Worm (Caenorhabditis elegans): ENCODE data around the gene nlp-68.

DNA sequence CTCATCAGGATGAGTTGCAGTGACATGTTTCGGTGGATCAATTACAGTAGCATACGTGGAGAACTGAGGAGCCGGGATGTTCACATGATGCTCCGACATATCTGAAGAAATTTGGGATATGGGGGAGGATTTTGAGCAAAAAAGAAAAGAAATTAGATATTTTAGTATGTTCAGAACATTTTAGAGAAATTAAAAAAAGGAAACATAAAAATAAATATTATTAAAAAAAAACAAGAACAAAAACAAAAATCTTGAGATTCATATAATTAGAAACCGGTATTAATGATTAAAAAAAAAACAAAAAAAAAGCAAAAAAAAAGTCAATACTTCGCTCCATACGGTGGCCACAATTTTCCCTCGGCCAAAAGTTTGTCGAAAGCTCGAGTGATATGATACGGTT lies 35.2 kb downstream of the nlp-68 start, which contains the start of gene rab-33:
- TF ChIP-seq let-526 (GFP tag; IDR thresholded peaks at IDR 0.05): no peak
- no peak for TF ChIP-seq unc-62 (GFP tag; optimal IDR thresholded peaks at IDR 0.05)
- no peak for TF ChIP-seq ama-1 (optimal IDR thresholded peaks at IDR 0.05)
- TF ChIP-seq ama-1 (GFP tag; optimal IDR thresholded peaks at IDR 0.05): no peak
- TF ChIP-seq attf-5 (GFP tag; optimal IDR thresholded peaks at IDR 0.05): no peak
- TF ChIP-seq lin-40 (tag; optimal IDR thresholded peaks at IDR 0.05): no peak
- no peak for TF ChIP-seq rcor-1 (GFP tag; IDR thresholded peaks at IDR 0.05)
